Fruit fly (Drosophila melanogaster) whole organism: ENCODE data around the gene Or19a.
"Not testable (repeated sequence)": the region's sequence is repeated elsewhere in the genome, so short reads cannot be mapped to it uniquely, and the experiment has no call there.

Experiments used
- CG8478 ChIP-seq: fragments of >200 bp; optimal IDR thresholded peaks from 2 replicates; lab custom pipeline; 2018; ENCODE audit warnings: inconsistent platforms
- Dll ChIP-seq: fragments of >200 bp; optimal IDR thresholded peaks from 2 replicates; lab custom pipeline; 2017
- EcR ChIP-seq, 2 experiments: fragments of >200 bp; optimal IDR thresholded peaks; 2 replicates each; lab custom pipeline; 2017; ENCODE audit warnings: missing biosample characterization in 2 of 2, missing genetic modification characterization in 2 of 2, missing genetic modification reagents in 2 of 2
- pan ChIP-seq: fragments of >200 bp; optimal IDR thresholded peaks from 2 replicates; lab custom pipeline; 2017
- psq ChIP-seq: fragments of >200 bp; optimal IDR thresholded peaks from 2 replicates; lab custom pipeline; 2017
- usp ChIP-seq: fragments of >200 bp; optimal IDR thresholded peaks from 2 replicates; lab custom pipeline; 2017; ENCODE audit warnings: missing biosample characterization, missing genetic modification characterization, mixed read lengths

Gene Or19a

DNA sequence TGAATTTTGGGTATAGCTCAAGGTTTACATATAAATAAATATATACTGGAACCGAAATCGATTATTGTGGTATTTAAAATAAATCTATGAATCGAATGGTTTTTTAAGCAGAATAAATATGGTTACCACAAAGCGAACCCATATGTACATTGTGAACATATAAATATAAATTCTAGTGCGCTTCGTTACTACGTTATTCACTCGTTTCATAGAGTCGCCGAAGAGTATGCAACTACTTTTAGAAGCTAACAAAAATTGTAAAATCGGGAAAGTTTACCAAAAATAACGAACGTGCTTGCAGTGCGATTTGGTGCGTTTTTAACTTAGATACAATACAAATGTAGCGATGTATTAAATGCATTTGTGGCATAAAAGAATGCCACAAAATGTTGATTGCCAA, 13.0 kb upstream of the Or19a start:
- no peak for TF ChIP-seq EcR (GFP tag; optimal IDR thresholded peaks at IDR 0.05; lab: Kevin White, UChicago)
- TF ChIP-seq usp, result no peak
- TF ChIP-seq Dll (lab: Kevin White, UChicago), result no peak

DNA sequence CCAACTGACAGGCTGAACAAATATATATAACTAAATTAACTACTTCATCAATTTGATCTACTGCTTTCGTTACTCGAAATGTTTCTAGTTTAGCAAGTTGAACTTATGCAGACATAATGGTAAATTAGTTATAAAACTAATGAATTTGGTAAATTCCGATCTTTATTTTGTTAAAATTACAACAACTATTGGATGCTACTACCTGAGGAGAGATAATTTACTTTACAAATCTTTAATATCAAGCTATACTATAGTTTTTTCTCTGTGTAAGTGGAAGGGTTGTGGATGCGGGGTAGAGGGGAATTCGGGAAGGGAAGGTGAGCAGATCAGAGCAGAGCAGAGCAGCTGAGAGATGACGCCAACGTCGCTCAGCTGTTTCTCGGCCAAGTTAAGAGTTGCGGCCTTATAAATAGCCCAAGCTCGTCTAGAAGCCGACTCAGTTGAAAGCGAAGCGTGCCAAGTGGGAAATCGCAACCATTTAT, 4.7 kb upstream of the Or19a start, which contains the start of gene aspr:
TSS of gene aspr (plus strand) at position 432 of the 482 bp plus-strand sequence.
- no peak for TF ChIP-seq CG8478 (lab: Kevin White, UChicago)
- no peak for TF ChIP-seq psq (lab: Kevin White, UChicago)
- no peak for TF ChIP-seq EcR (GFP tag; optimal IDR thresholded peaks at IDR 0.05; lab: Kevin White, UChicago)
- TF ChIP-seq usp, result no peak
- TF ChIP-seq pan (lab: Kevin White, UChicago), result no peak
- TF ChIP-seq Dll (lab: Kevin White, UChicago), result no peak

DNA sequence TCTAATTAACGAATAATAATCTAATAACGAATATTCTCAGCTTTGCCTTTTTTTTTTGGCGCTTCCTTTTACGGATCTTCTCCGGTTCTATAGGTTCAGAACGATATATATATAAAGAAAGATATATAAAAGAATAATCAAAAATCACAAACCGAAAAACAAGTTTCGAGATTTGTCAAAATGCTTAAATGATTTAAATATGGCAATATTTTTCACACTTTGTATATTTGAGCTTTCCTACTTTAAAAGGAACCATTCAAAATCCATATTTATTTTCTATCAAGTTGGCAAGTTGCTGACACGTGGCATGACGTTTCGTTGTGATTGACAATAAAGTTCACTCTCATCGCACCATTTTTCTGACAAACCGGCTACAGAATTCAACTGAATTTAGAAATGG, 2.3 kb downstream of the Or19a start, which contains the start of gene CG34332:
TSS of gene CG34332 (plus strand) at position 301 of the 400 bp plus-strand sequence.
- no peak for TF ChIP-seq EcR (GFP tag; optimal IDR thresholded peaks at IDR 0.05; lab: Kevin White, UChicago)
- no peak for TF ChIP-seq pan (lab: Kevin White, UChicago)
- no peak for TF ChIP-seq psq (lab: Kevin White, UChicago)
- no peak for TF ChIP-seq CG8478 (lab: Kevin White, UChicago)
- TF ChIP-seq Dll (lab: Kevin White, UChicago), result no peak
- no peak for TF ChIP-seq usp

DNA sequence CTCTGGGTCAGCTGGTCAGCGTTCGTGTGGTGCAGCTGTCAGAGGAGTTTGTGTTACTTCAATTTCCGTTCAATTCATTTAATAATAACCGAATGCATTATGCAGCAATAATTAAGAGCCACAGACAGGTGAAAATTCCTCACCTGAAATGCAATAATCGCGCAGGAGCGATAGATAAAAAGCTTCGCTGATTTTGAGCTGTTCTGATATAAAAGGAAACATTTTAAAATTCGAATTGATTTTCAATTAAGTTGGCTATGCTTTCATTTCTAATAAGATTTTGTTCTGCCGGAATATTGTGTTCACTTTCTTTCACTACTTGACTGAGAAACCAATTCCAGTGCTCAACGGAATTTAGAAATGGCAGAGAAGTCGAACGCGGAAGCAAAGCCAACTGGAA, 3.5 kb downstream of the Or19a start, which contains the start of gene CG42583:
TSS of gene CG42583 (plus strand) at position 301 of the 400 bp plus-strand sequence.
- TF ChIP-seq pan (lab: Kevin White, UChicago), result no peak
- no peak for TF ChIP-seq EcR (GFP tag; optimal IDR thresholded peaks at IDR 0.05; lab: Kevin White, UChicago)
- TF ChIP-seq CG8478 (lab: Kevin White, UChicago), result no peak
- no peak for TF ChIP-seq psq (lab: Kevin White, UChicago)

DNA sequence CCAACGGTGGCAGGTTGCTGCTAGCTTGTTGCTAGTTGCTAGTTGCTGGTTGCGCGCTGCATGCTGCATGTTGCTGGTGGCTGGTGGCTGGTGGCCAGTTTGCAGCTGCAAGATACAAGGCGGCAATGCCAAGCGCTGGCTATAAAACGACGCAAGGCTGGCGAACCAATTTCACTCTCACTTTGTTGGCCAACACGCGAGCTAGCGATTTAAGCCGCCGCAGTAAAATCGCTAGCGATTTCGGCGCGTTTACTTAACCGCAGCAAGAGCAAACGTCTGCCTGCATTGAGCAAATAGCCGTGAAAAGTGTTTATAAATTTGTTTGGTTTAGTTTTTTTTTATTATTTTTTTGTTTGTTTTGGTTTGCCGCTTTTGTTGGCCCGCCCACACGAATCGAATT, 9.6 kb downstream of the Or19a start, which contains the start of gene CG15322:
TSS of gene CG15322 (plus strand) at position 148 of the 400 bp plus-strand sequence.
- TF ChIP-seq CG8478 (lab: Kevin White, UChicago) (no peak), pan (lab: Kevin White, UChicago) (no peak), EcR (GFP tag; optimal IDR thresholded peaks at IDR 0.05; lab: Kevin White, UChicago) (no peak), psq (lab: Kevin White, UChicago) (no peak), Dll (lab: Kevin White, UChicago) (no peak), usp (no peak)

DNA sequence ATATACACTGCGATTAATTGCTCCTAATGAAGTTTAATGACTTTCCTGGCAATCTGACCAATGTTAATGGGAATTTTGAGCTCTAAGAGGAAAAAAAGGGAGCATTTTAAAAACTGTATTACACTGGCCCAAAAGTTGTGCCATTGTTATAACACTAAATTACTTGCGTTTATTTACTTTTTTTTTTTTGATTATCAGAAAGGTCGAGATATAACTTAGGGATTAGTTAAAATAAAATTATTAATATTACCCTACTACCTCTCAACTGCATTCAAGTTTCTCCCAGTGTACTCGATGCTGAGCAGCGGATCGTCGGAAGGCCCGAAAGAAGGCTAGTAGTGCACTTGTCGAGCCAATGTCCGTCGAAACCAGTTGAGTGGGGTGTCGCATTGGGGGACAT, 12.5 kb downstream of the Or19a start:
- TF ChIP-seq pan (lab: Kevin White, UChicago), result no peak
- no peak for TF ChIP-seq EcR (GFP tag; optimal IDR thresholded peaks at IDR 0.05; lab: Kevin White, UChicago)
- TF ChIP-seq Dll (lab: Kevin White, UChicago), result no peak
- TF ChIP-seq psq (lab: Kevin White, UChicago), result no peak
- TF ChIP-seq CG8478 (lab: Kevin White, UChicago), result no peak
- TF ChIP-seq usp, result no peak

DNA sequence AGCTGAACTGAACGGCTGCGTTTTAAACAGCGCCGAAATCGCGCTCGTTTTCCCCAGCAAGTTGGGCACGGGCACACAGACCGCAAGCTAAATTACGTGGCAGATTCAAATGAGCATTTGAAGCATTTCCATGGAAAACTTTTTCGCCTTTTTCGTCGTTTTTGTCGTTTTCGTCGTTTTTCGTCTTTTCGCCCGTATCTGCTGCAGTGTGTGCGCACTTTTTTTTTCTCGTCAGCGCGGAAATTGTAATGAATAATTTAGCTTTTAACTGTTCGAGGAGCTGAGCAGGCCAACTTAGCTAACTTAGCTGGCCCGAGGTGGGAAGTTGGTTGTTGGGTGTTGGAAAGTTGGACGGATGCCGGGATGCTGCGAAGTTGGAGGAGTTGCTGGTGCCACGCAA, 13.4 kb downstream of the Or19a start:
- no peak for TF ChIP-seq Dll (lab: Kevin White, UChicago)
- TF ChIP-seq pan (lab: Kevin White, UChicago), result no peak
- TF ChIP-seq usp, result no peak

DNA sequence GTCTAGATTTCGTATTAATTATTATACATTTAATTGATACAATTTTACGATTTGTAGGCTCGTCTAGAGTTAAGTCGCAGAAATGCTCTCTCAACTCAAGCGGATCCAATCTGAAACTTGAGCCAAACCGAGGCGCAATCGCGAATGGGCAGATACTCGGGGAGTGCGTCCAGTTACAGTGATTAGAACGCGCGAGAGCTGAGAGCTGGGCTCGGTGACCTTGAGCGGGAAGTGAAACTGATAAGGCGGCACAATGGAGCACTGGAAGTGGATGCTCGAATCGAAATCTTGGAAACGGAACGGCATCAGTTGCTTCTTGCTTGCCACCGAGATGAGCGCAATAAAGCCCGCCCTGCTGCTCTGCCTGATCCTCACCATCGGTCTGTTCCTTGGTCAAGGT, 20.8 kb downstream of the Or19a start, which contains the start of gene CG34331:
TSS of gene CG34331 (plus strand) at position 301 of the 400 bp plus-strand sequence.
- TF ChIP-seq pan (lab: Kevin White, UChicago), result no peak
- TF ChIP-seq psq (lab: Kevin White, UChicago), result no peak
- TF ChIP-seq EcR (GFP tag; optimal IDR thresholded peaks at IDR 0.05; lab: Kevin White, UChicago), result no peak
- TF ChIP-seq usp, result no peak
- TF ChIP-seq Dll (lab: Kevin White, UChicago), result no peak
- TF ChIP-seq CG8478 (lab: Kevin White, UChicago), result no peak

DNA sequence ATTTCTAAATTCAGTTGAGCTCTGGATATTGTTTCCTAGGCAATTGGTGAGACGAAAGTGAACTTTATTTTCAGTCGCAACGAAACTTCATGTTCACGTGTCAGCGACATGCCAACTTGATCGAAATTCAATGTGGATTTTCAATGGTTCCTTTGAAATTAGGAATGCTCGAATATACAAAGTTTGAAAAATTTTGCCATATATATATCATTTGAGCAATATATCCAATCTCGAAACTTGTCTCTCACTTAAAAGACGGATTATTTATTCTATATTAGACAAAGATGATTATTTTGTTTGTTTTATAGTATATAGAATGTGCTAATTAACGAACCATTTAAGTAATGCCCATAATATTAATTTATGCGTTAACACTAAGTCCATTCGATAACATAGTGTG, 32.5 kb downstream of the Or19a start, which contains the start of gene karr:
TSS of gene karr (minus strand) at position 101 of the 400 bp plus-strand sequence.
- TF ChIP-seq CG8478 (lab: Kevin White, UChicago) (no peak), Dll (lab: Kevin White, UChicago) (no peak), EcR (GFP tag; optimal IDR thresholded peaks at IDR 0.05; lab: Kevin White, UChicago) (no peak), usp (no peak), pan (lab: Kevin White, UChicago) (no peak), psq (lab: Kevin White, UChicago) (no peak)

DNA sequence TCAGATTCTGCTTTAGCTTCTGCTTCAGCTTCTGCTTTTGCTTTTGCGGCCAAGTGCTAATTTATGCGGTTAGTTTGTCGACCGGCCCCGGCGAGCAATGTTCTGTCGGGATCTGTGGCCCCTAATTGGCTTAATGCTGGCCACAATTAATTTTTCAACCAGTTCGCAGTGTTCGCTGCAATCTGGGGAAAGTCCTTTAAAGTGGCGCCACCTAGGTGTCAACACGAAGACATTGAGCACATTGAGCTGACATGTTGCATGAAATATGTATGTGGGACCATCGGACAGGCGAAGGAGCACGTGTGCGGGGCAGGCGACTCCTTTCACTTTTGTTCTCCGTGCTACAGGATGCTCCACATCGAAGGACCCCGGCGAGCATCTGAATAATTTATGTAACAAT, 38.0 kb downstream of the Or19a start:
- TF ChIP-seq pan (lab: Kevin White, UChicago), result no peak
- no peak for TF ChIP-seq psq (lab: Kevin White, UChicago)
- no peak for TF ChIP-seq CG8478 (lab: Kevin White, UChicago)
- no peak for TF ChIP-seq EcR (GFP tag; optimal IDR thresholded peaks at IDR 0.05; lab: Kevin White, UChicago)
- TF ChIP-seq Dll (lab: Kevin White, UChicago), result no peak
- no peak for TF ChIP-seq usp

DNA sequence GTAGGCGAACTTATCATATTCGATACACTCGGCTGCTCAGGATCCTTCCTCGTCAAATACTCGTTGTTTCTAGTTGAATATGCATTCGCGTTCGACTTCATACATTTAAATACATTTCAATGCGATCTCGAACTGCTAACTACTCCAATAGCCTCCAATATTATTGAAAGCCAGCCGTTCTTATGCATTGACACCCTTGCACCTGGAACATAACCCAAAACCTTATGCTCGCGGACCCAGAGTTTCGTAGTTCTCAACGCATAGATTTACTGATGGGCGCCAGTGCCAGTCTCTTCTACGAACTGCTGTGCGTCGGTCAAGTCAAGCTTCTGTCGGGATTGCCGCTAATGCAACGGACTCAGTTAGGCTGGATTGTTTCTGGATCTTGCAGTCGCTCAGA, 46.6 kb downstream of the Or19a start, which contains the start of gene CG42581:
TSS of gene CG42581 (minus strand) at position 101 of the 400 bp plus-strand sequence.
- TF ChIP-seq psq, CG8478, pan (lab: Kevin White, UChicago): not testable (repeated sequence)

DNA sequence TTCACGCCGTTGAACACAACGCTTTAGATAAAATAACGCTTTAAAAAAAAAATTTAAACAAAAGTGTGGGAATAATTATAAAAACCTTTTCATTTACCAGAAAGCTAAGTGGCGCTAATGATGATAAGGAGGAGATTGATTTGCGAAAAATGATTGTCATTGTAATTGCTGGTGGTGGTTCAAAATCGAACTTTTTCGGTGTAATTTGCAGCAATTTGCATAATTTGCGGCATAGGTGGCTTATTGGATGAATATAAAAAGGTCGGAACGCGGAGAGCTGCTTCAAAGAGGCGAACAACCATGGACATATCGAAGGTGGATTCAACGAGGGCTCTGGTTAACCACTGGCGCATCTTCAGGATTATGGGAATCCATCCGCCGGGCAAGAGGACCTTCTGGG, 48.9 kb downstream of the Or19a start, which contains the start of gene Or19b:
TSS of gene Or19b (plus strand) at position 301 of the 400 bp plus-strand sequence.
- not testable (repeated sequence) for TF ChIP-seq Dll, pan, psq (lab: Kevin White, UChicago)
